Worm (Caenorhabditis elegans) whole organism, young adult: ENCODE results near the gene pes-10.

ENCODE experiments used
- B0261.1 ChIP-seq: sonication (generic microtip); optimal IDR thresholded peaks from 2 replicates; lab custom pipeline; 2016; ENCODE audit warnings: mild to moderate bottlenecking, missing genetic modification characterization, moderate library complexity, missing compliant biosample characterization
- C17E4.6 ChIP-seq: fragments of 200-800 bp; sonication (Bioruptor generic); IDR thresholded peaks from 2 replicates; pipeline ENCODE4 v1.3.6; 2022; ENCODE audit warnings: missing genetic modification reagents, missing genetic modification characterization, missing compliant biosample characterization
- D2030.7 ChIP-seq: fragments of 200-800 bp; sonication (Bioruptor generic); IDR thresholded peaks from 2 replicates; pipeline ENCODE4 v1.3.6; 2022; ENCODE audit warnings: missing genetic modification reagents, missing genetic modification characterization, missing compliant biosample characterization
- F10E7.11 ChIP-seq: sonication (generic microtip); optimal IDR thresholded peaks from 2 replicates; lab custom pipeline; 2017; ENCODE audit warnings: mild to moderate bottlenecking, missing genetic modification characterization, moderate library complexity, missing compliant biosample characterization
- F33H1.4 ChIP-seq: fragments of 200-800 bp; sonication (Bioruptor generic); IDR thresholded peaks from 2 replicates; pipeline ENCODE4 v1.3.6; 2022; ENCODE audit warnings: missing genetic modification reagents, missing genetic modification characterization, missing compliant biosample characterization
- F37B4.10 ChIP-seq: fragments of 200-800 bp; sonication (Bioruptor generic); IDR thresholded peaks from 2 replicates; pipeline ENCODE4 v1.3.6; 2022; ENCODE audit warnings: missing genetic modification characterization, missing compliant biosample characterization
- F39B2.1 ChIP-seq: fragments of 200-800 bp; sonication (Bioruptor generic); IDR thresholded peaks from 2 replicates; pipeline ENCODE4 v1.3.6; 2022; ENCODE audit warnings: missing genetic modification reagents, missing genetic modification characterization, missing compliant biosample characterization
- F55B11.4 ChIP-seq: sonication (generic microtip); optimal IDR thresholded peaks from 2 replicates; lab custom pipeline; 2016; ENCODE audit warnings: missing compliant biosample characterization, missing genetic modification characterization, borderline replicate concordance; ENCODE audit not compliant: insufficient read depth
- K11D2.4 ChIP-seq: fragments of 200-800 bp; sonication (Bioruptor generic); IDR thresholded peaks from 2 replicates; pipeline ENCODE4 v1.3.6; 2022; ENCODE audit warnings: missing genetic modification reagents, missing genetic modification characterization, missing compliant biosample characterization
- T07F8.4 ChIP-seq: sonication (generic microtip); optimal IDR thresholded peaks from 2 replicates; lab custom pipeline; 2016; ENCODE audit warnings: mild to moderate bottlenecking, missing genetic modification characterization, moderate library complexity, missing compliant biosample characterization
- Y53G8AR.9 ChIP-seq: fragments of 200-800 bp; sonication (Bioruptor generic); conservative IDR thresholded peaks from 2 replicates; pipeline ENCODE4 v1.3.6; 2022; ENCODE audit warnings: missing genetic modification reagents, missing genetic modification characterization, missing compliant biosample characterization
- ZK185.1 ChIP-seq: sonication (generic microtip); optimal IDR thresholded peaks from 2 replicates; lab custom pipeline; 2016; ENCODE audit warnings: mild to moderate bottlenecking, missing genetic modification characterization, missing compliant biosample characterization; ENCODE audit not compliant: poor library complexity, severe bottlenecking
- aptf-3 ChIP-seq: fragments of 200-800 bp; sonication (Bioruptor generic); IDR thresholded peaks from 2 replicates; pipeline ENCODE4 v1.3.6; 2022; ENCODE audit warnings: missing genetic modification characterization, missing compliant biosample characterization
- atf-7 ChIP-seq: sonication (generic microtip); optimal IDR thresholded peaks from 2 replicates; lab custom pipeline; 2017; ENCODE audit warnings: mild to moderate bottlenecking, missing genetic modification characterization, missing compliant biosample characterization
- athp-1 ChIP-seq: sonication (generic microtip); optimal IDR thresholded peaks from 2 replicates; lab custom pipeline; 2017; ENCODE audit warnings: mild to moderate bottlenecking, missing genetic modification characterization, missing compliant biosample characterization
- attf-6 ChIP-seq: fragments of 200-800 bp; sonication (Bioruptor generic); IDR thresholded peaks from 2 replicates; pipeline ENCODE4 v1.3.6; 2022; ENCODE audit warnings: missing genetic modification reagents, missing genetic modification characterization, missing compliant biosample characterization
- bed-1 ChIP-seq: fragments of 200-800 bp; sonication (Bioruptor generic); IDR thresholded peaks from 2 replicates; pipeline ENCODE4 v1.3.6; 2022; ENCODE audit warnings: missing genetic modification reagents, missing genetic modification characterization, missing compliant biosample characterization
- cebp-2 ChIP-seq: fragments of 200-800 bp; sonication (Bioruptor generic); IDR thresholded peaks from 2 replicates; pipeline ENCODE4 v1.3.6; 2022; ENCODE audit warnings: missing genetic modification characterization, missing compliant biosample characterization
- ceh-100 ChIP-seq: fragments of 200-800 bp; sonication (Bioruptor generic); IDR thresholded peaks from 2 replicates; pipeline ENCODE4 v1.3.6; 2022; ENCODE audit warnings: missing genetic modification reagents, missing genetic modification characterization, missing compliant biosample characterization
- ceh-40 ChIP-seq: fragments of 200-800 bp; sonication (Bioruptor generic); IDR thresholded peaks from 2 replicates; pipeline ENCODE4 v1.3.6; 2022; ENCODE audit warnings: missing genetic modification characterization, missing compliant biosample characterization
- chd-7 ChIP-seq: sonication (generic microtip); optimal IDR thresholded peaks from 2 replicates; lab custom pipeline; 2016; ENCODE audit warnings: mild to moderate bottlenecking, missing genetic modification characterization, moderate library complexity, missing compliant biosample characterization
- dox-1 ChIP-seq: fragments of 200-800 bp; sonication (Bioruptor generic); IDR thresholded peaks from 2 replicates; pipeline ENCODE4 v1.3.6; 2022; ENCODE audit warnings: missing genetic modification reagents, missing genetic modification characterization, missing compliant biosample characterization
- dpff-1 ChIP-seq: sonication (generic microtip); optimal IDR thresholded peaks from 2 replicates; lab custom pipeline; 2017; ENCODE audit warnings: mild to moderate bottlenecking, missing genetic modification characterization, missing compliant biosample characterization
- egl-18 ChIP-seq: fragments of 200-800 bp; sonication (Bioruptor generic); IDR thresholded peaks from 2 replicates; pipeline ENCODE4 v1.3.6; 2022; ENCODE audit warnings: missing genetic modification reagents, missing genetic modification characterization, missing compliant biosample characterization
- egrh-3 ChIP-seq: fragments of 200-800 bp; sonication (Bioruptor generic); IDR thresholded peaks from 2 replicates; pipeline ENCODE4 v1.3.6; 2022; ENCODE audit warnings: missing genetic modification reagents, missing genetic modification characterization, missing compliant biosample characterization
- ets-4 ChIP-seq: fragments of 200-800 bp; sonication (Bioruptor generic); optimal IDR thresholded peaks from 2 replicates; lab custom pipeline; 2018; ENCODE audit warnings: mild to moderate bottlenecking, missing genetic modification characterization, missing compliant biosample characterization
- fkh-3 ChIP-seq: sonication (generic microtip); optimal IDR thresholded peaks from 2 replicates; lab custom pipeline; 2016; ENCODE audit warnings: mild to moderate bottlenecking, missing genetic modification characterization, missing compliant biosample characterization
- him-1 ChIP-seq: sonication (generic microtip); optimal IDR thresholded peaks from 2 replicates; lab custom pipeline; 2016; ENCODE audit warnings: missing genotype, missing genetic modification reagents, missing genetic modification characterization, missing compliant biosample characterization
- hsf-1 ChIP-seq: fragments of 200-800 bp; sonication (Bioruptor generic); IDR thresholded peaks from 2 replicates; pipeline ENCODE4 v1.3.6; 2022; ENCODE audit warnings: missing genetic modification reagents, missing genetic modification characterization, missing compliant biosample characterization
- let-607 ChIP-seq, 2 experiments: fragments of 200-800 bp in 1 of 2; sonication (Bioruptor generic) in 1 of 2; sonication (generic microtip) in 1 of 2; optimal IDR thresholded peaks; 2 replicates each; lab custom pipeline; 2016 to 2018; ENCODE audit warnings: mild to moderate bottlenecking in 2 of 2, missing compliant biosample characterization in 2 of 2, missing genetic modification characterization in 2 of 2, moderate library complexity in 2 of 2, missing genotype in 1 of 2
- lin-40 ChIP-seq: sonication (generic microtip); optimal IDR thresholded peaks from 2 replicates; lab custom pipeline; 2016; ENCODE audit warnings: missing genetic modification characterization, mild to moderate bottlenecking, missing compliant biosample characterization, missing genotype, missing genetic modification reagents
- lsy-27 ChIP-seq: sonication (generic microtip); optimal IDR thresholded peaks from 2 replicates; lab custom pipeline; 2017; ENCODE audit warnings: missing genetic modification characterization, mild to moderate bottlenecking, missing compliant biosample characterization, antibody characterized with exemption, missing genotype, borderline replicate concordance; ENCODE audit not compliant: insufficient read depth
- madf-3 ChIP-seq: fragments of 200-800 bp; sonication (Bioruptor generic); IDR thresholded peaks from 2 replicates; pipeline ENCODE4 v1.3.6; 2022; ENCODE audit warnings: missing genetic modification reagents, missing genetic modification characterization, missing compliant biosample characterization
- madf-8 ChIP-seq: fragments of 200-800 bp; sonication (Bioruptor generic); conservative IDR thresholded peaks from 2 replicates; pipeline ENCODE4 v1.3.6; 2022; ENCODE audit warnings: missing genetic modification reagents, missing genetic modification characterization, missing compliant biosample characterization
- mcd-1 ChIP-seq: fragments of 200-800 bp; sonication (Bioruptor generic); IDR thresholded peaks from 2 replicates; pipeline ENCODE4 v1.3.6; 2022; ENCODE audit warnings: missing genetic modification reagents, missing genetic modification characterization, missing compliant biosample characterization
- mes-4 ChIP-seq: sonication (generic microtip); optimal IDR thresholded peaks from 2 replicates; lab custom pipeline; 2016; ENCODE audit warnings: missing genotype, missing genetic modification characterization, missing compliant biosample characterization
- mxl-1 ChIP-seq: sonication (generic microtip); optimal IDR thresholded peaks from 2 replicates; lab custom pipeline; 2016; ENCODE audit warnings: missing genetic modification characterization, missing compliant biosample characterization
- nfya-1 ChIP-seq: sonication (generic microtip); optimal IDR thresholded peaks from 2 replicates; lab custom pipeline; 2017; ENCODE audit warnings: antibody characterized with exemption, missing compliant biosample characterization, missing genetic modification characterization, borderline replicate concordance; ENCODE audit not compliant: insufficient read depth
- nhr-120 ChIP-seq: fragments of 200-800 bp; sonication (Bioruptor generic); IDR thresholded peaks from 2 replicates; pipeline ENCODE4 v1.3.6; 2022; ENCODE audit warnings: missing genetic modification characterization, missing compliant biosample characterization
- nhr-27 ChIP-seq: fragments of 200-800 bp; sonication (Bioruptor generic); optimal IDR thresholded peaks from 2 replicates; lab custom pipeline; 2018; ENCODE audit warnings: mild to moderate bottlenecking, missing genetic modification characterization, moderate library complexity, missing compliant biosample characterization
- nhr-80 ChIP-seq: sonication (generic microtip); optimal IDR thresholded peaks from 2 replicates; lab custom pipeline; 2016; ENCODE audit warnings: missing genetic modification characterization, missing compliant biosample characterization
- sea-2 ChIP-seq: fragments of 200-800 bp; sonication (Bioruptor generic); IDR thresholded peaks from 2 replicates; pipeline ENCODE4 v1.3.6; 2022; ENCODE audit warnings: missing genetic modification characterization, missing compliant biosample characterization
- snpc-1.1 ChIP-seq: sonication (generic microtip); optimal IDR thresholded peaks from 2 replicates; lab custom pipeline; 2017; ENCODE audit warnings: missing genetic modification characterization, mild to moderate bottlenecking, missing compliant biosample characterization, antibody characterized with exemption, moderate library complexity, missing genotype, missing genetic modification reagents; ENCODE audit not compliant: insufficient read depth
- tbp1 ChIP-seq: fragments of 200-800 bp; sonication (Bioruptor generic); optimal IDR thresholded peaks from 2 replicates; lab custom pipeline; 2018; ENCODE audit warnings: mild to moderate bottlenecking, missing genetic modification characterization, missing compliant biosample characterization
- unc-62 ChIP-seq: fragments of 150-350 bp; optimal IDR thresholded peaks from 2 replicates; lab custom pipeline; 2014; ENCODE audit warnings: missing biosample characterization, missing genetic modification reagents, missing genetic modification characterization
- ztf-18 ChIP-seq: sonication (generic microtip); optimal IDR thresholded peaks from 2 replicates; lab custom pipeline; 2016; ENCODE audit warnings: missing genotype, mild to moderate bottlenecking, missing genetic modification characterization, missing compliant biosample characterization
- ztf-25 ChIP-seq: fragments of 200-800 bp; sonication (Bioruptor generic); IDR thresholded peaks from 2 replicates; pipeline ENCODE4 v1.3.6; 2022; ENCODE audit warnings: missing genetic modification reagents, missing genetic modification characterization, missing compliant biosample characterization
- ztf-26 ChIP-seq: sonication (generic microtip); optimal IDR thresholded peaks from 2 replicates; lab custom pipeline; 2017; ENCODE audit warnings: missing genetic modification characterization, missing compliant biosample characterization
- ztf-3 ChIP-seq: fragments of 200-800 bp; sonication (Bioruptor generic); optimal IDR thresholded peaks from 2 replicates; lab custom pipeline; 2018; ENCODE audit warnings: mild to moderate bottlenecking, missing genetic modification characterization, missing compliant biosample characterization

The pes-10 gene

DNA sequence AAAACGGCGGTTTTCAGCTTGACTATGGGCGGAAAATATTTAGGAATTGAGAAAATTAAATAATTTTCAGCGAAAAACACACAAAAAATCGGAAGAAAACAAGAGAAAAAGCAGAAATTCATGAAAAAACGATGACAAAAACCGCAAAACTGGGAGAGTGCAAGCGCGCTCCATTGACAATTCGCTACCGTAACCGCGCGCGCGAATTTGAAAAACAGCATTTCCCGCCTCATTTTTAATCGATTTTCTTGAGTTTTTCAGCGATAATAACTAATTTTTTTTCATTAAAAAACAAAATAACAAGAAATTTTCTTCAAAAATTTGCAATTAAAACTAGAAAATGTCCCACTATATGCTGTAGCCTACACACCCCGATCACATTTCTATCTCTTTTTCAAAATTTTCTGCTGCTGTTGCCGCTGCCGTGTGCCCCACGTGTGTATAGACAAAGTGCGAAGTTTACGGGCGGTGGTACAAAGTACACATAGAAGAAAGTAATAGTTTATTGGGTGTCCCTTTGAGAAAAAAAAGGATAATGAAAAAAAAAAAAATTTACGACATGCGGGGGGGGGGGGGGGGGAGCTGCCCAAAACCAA, 47.6 kb downstream of the pes-10 start (continued):
- no peak for TF ChIP-seq let-607 (tag; optimal IDR thresholded peaks at IDR 0.05; lab: Kevin White, UChicago)
- TF ChIP-seq egl-18 (GFP tag; lab: Robert Waterston, UW) = no peak
- no peak for TF ChIP-seq athp-1 (tag; lab: Kevin White, UChicago)
- TF ChIP-seq F33H1.4 (GFP tag; lab: Robert Waterston, UW) = peak; percentile 84
- TF ChIP-seq ceh-40 = no peak
- no peak for TF ChIP-seq Y53G8AR.9 (GFP tag; lab: Robert Waterston, UW)
- no peak for TF ChIP-seq unc-62 (GFP tag; lab: Kevin White, UChicago)
- TF ChIP-seq nhr-27 = no peak
- TF ChIP-seq chd-7 = no peak
- TF ChIP-seq atf-7 (tag; lab: Kevin White, UChicago) = no peak
- TF ChIP-seq F10E7.11 (tag; lab: Kevin White, UChicago) = no peak
- TF ChIP-seq K11D2.4 (GFP tag; lab: Robert Waterston, UW) = no peak
- no peak for TF ChIP-seq dpff-1 (tag; lab: Kevin White, UChicago)
- no peak for TF ChIP-seq egrh-3 (GFP tag; lab: Robert Waterston, UW)
- TF ChIP-seq nhr-120 (GFP tag; lab: Robert Waterston, UW) = no peak
- TF ChIP-seq lin-40 = peak; percentile 7
- TF ChIP-seq C17E4.6 (GFP tag; lab: Robert Waterston, UW) = 0 out of 2 replicates have a peak, but pooled peaks have one; percentile 33
- no peak for TF ChIP-seq ets-4
- no peak for TF ChIP-seq nhr-80 (tag; lab: Kevin White, UChicago)
- TF ChIP-seq fkh-3 (tag; lab: Kevin White, UChicago) = no peak
- TF ChIP-seq B0261.1 (tag; lab: Kevin White, UChicago) = no peak
- TF ChIP-seq dox-1 (GFP tag; lab: Robert Waterston, UW) = peak; percentile 71
- no peak for TF ChIP-seq F55B11.4 (tag; lab: Kevin White, UChicago)
- TF ChIP-seq mcd-1 = peak; percentile 97
- no peak for TF ChIP-seq bed-1
- TF ChIP-seq mxl-1 (tag; lab: Kevin White, UChicago) = no peak
- TF ChIP-seq ceh-100 (GFP tag; lab: Robert Waterston, UW) = no peak
- TF ChIP-seq F39B2.1 = no peak
- no peak for TF ChIP-seq nfya-1 (tag; lab: Kevin White, UChicago)
- no peak for TF ChIP-seq sea-2
- no peak for TF ChIP-seq ztf-18 (tag; lab: Kevin White, UChicago)
- no peak for TF ChIP-seq T07F8.4 (tag; lab: Kevin White, UChicago)
- peak; percentile 66 for TF ChIP-seq him-1 (tag; lab: Kevin White, UChicago)
- TF ChIP-seq madf-8 = peak; percentile 91
- TF ChIP-seq F37B4.10 (GFP tag; lab: Robert Waterston, UW) = no peak
- 0 out of 2 replicates have a peak, but pooled peaks have one; percentile 57 for TF ChIP-seq madf-3 (GFP tag; lab: Robert Waterston, UW)
- peak; percentile 52 for TF ChIP-seq snpc-1.1 (tag; lab: Kevin White, UChicago)
- peak; percentile 79 for TF ChIP-seq hsf-1 (GFP tag; lab: Robert Waterston, UW)
- no peak for TF ChIP-seq mes-4
- TF ChIP-seq aptf-3 (GFP tag; lab: Robert Waterston, UW) = no peak
- TF ChIP-seq ztf-26 (tag; lab: Kevin White, UChicago) = no peak
- no peak for TF ChIP-seq attf-6 (GFP tag; lab: Robert Waterston, UW)
- no peak for TF ChIP-seq ztf-25 (GFP tag; lab: Robert Waterston, UW)
- TF ChIP-seq D2030.7 (GFP tag; lab: Robert Waterston, UW) = peak; percentile 90
- no peak for TF ChIP-seq lsy-27 (tag; lab: Kevin White, UChicago)
- no peak for TF ChIP-seq ztf-3 (GFP tag; lab: Kevin White, UChicago)
- TF ChIP-seq ZK185.1 (tag; lab: Kevin White, UChicago) = no peak
- TF ChIP-seq tbp1 = peak; percentile 28
- no peak for TF ChIP-seq cebp-2
